Worm (Caenorhabditis elegans): ENCODE data around the gene T08G5.2.

- TF ChIP-seq unc-55 (GFP tag; optimal IDR thresholded peaks at IDR 0.05) (no peak), ceh-82 (tag; optimal IDR thresholded peaks at IDR 0.05) (no peak), nhr-237 (tag; optimal IDR thresholded peaks at IDR 0.05) (no peak), R02D3.7 (tag; optimal IDR thresholded peaks at IDR 0.05) (no peak), dmd-4 (tag; optimal IDR thresholded peaks at IDR 0.05) (no peak), C34F6.9 (tag; optimal IDR thresholded peaks at IDR 0.05) (no peak), lin-11 (tag; optimal IDR thresholded peaks at IDR 0.05) (no peak), ZK546.5 (tag; optimal IDR thresholded peaks at IDR 0.05) (no peak), zag-1 (tag; optimal IDR thresholded peaks at IDR 0.05) (no peak)
Measured at ce11 chrV:13992485-13992884, 33.6 kb downstream of the T08G5.2 start, which contains the start of gene droe-4.
